Worm (Caenorhabditis elegans) whole organism, L4/young adult: ENCODE measurements around the gene spp-6.

ENCODE experiments used
- W03F9.2 ChIP-seq: fragments of 150-350 bp; optimal IDR thresholded peaks from 2 replicates; lab custom pipeline; 2014; ENCODE audit warnings: missing biosample characterization, missing genetic modification characterization
- dao-5 ChIP-seq: sonication (generic microtip); optimal IDR thresholded peaks from 2 replicates; lab custom pipeline; 2016; ENCODE audit warnings: missing genotype, missing genetic modification characterization, moderate library complexity, missing compliant biosample characterization
- him-1 ChIP-seq: sonication (generic microtip); optimal IDR thresholded peaks from 2 replicates; lab custom pipeline; 2016; ENCODE audit warnings: missing genotype, missing genetic modification reagents, missing genetic modification characterization, missing compliant biosample characterization

ce11 chrX:7306434-7306833 lies 10.7 kb upstream of the spp-6 start:
- TF ChIP-seq him-1 (no peak), W03F9.2 (tag; lab: Kevin White, UChicago) (no peak), dao-5 (tag; lab: Kevin White, UChicago) (no peak)
